Worm (Caenorhabditis elegans) whole organism, late embryonic: ENCODE data around the gene Y69H2.1.

ENCODE experiments used
- C08G9.2 ChIP-seq: sonication (generic microtip); optimal IDR thresholded peaks from 2 replicates; lab custom pipeline; 2016; ENCODE audit warnings: mild to moderate bottlenecking, missing genetic modification characterization, moderate library complexity, missing compliant biosample characterization
- Y22D7AL.16 ChIP-seq: sonication (generic microtip); optimal IDR thresholded peaks from 2 replicates; lab custom pipeline; 2016; ENCODE audit warnings: missing genetic modification characterization, missing compliant biosample characterization
- ahr-1 ChIP-seq: sonication (generic microtip); optimal IDR thresholded peaks from 2 replicates; lab custom pipeline; 2016; ENCODE audit warnings: missing genetic modification characterization, missing compliant biosample characterization
- ceh-14 ChIP-seq: sonication (generic microtip); optimal IDR thresholded peaks from 2 replicates; lab custom pipeline; 2016; ENCODE audit warnings: missing genotype, missing genetic modification characterization, missing compliant biosample characterization
- ceh-18 ChIP-seq: sonication (generic microtip); optimal IDR thresholded peaks from 2 replicates; lab custom pipeline; 2016; ENCODE audit warnings: missing genetic modification characterization, missing compliant biosample characterization
- ceh-2 ChIP-seq: sonication (generic microtip); optimal IDR thresholded peaks from 2 replicates; lab custom pipeline; 2016; ENCODE audit warnings: missing genotype, missing genetic modification characterization, missing compliant biosample characterization
- ceh-34 ChIP-seq: sonication (generic microtip); optimal IDR thresholded peaks from 2 replicates; lab custom pipeline; 2016; ENCODE audit warnings: mild to moderate bottlenecking, missing genetic modification characterization, missing compliant biosample characterization
- ceh-6 ChIP-seq: fragments of 200-800 bp; sonication (Bioruptor generic); optimal IDR thresholded peaks from 2 replicates; lab custom pipeline; 2018; ENCODE audit warnings: mild to moderate bottlenecking, missing genetic modification characterization, missing compliant biosample characterization
- ceh-9 ChIP-seq: sonication (generic microtip); optimal IDR thresholded peaks from 2 replicates; lab custom pipeline; 2016; ENCODE audit warnings: mild to moderate bottlenecking, missing genetic modification characterization, inconsistent platforms, missing compliant biosample characterization
- dve-1 ChIP-seq: sonication (generic microtip); optimal IDR thresholded peaks from 2 replicates; lab custom pipeline; 2017; ENCODE audit warnings: antibody characterized with exemption, mild to moderate bottlenecking, missing genetic modification characterization, missing compliant biosample characterization
- elt-2 ChIP-seq: sonication (generic microtip); optimal IDR thresholded peaks from 2 replicates; lab custom pipeline; 2016; ENCODE audit warnings: missing genetic modification reagents, missing genetic modification characterization, missing compliant biosample characterization
- ets-4 ChIP-seq: sonication (generic microtip); optimal IDR thresholded peaks from 2 replicates; lab custom pipeline; 2016; ENCODE audit warnings: missing genetic modification characterization, missing compliant biosample characterization
- eyg-1 ChIP-seq: sonication (generic microtip); optimal IDR thresholded peaks from 2 replicates; lab custom pipeline; 2016; ENCODE audit warnings: missing genotype, missing genetic modification characterization, missing compliant biosample characterization
- fax-1 ChIP-seq: sonication (generic microtip); optimal IDR thresholded peaks from 2 replicates; lab custom pipeline; 2016; ENCODE audit warnings: missing genotype, missing genetic modification characterization, missing compliant biosample characterization
- fkh-10 ChIP-seq: fragments of 150-350 bp; optimal IDR thresholded peaks from 2 replicates; lab custom pipeline; 2014; ENCODE audit warnings: missing biosample characterization, missing genetic modification reagents, missing genetic modification characterization
- gmeb-2 ChIP-seq: sonication (generic microtip); optimal IDR thresholded peaks from 2 replicates; lab custom pipeline; 2016; ENCODE audit warnings: missing genetic modification characterization, inconsistent platforms, missing compliant biosample characterization
- hlh-15 ChIP-seq: sonication (generic microtip); optimal IDR thresholded peaks from 2 replicates; lab custom pipeline; 2016; ENCODE audit warnings: missing genetic modification characterization, missing compliant biosample characterization
- hlh-30 ChIP-seq: sonication (generic microtip); optimal IDR thresholded peaks from 2 replicates; lab custom pipeline; 2017; ENCODE audit warnings: antibody characterized with exemption, missing genetic modification characterization, missing compliant biosample characterization; ENCODE audit not compliant: insufficient read depth
- hlh-6 ChIP-seq: sonication (generic microtip); optimal IDR thresholded peaks from 2 replicates; lab custom pipeline; 2016; ENCODE audit warnings: missing genotype, missing genetic modification characterization, missing compliant biosample characterization
- hlh-8 ChIP-seq: sonication (generic microtip); optimal IDR thresholded peaks from 2 replicates; lab custom pipeline; 2016; ENCODE audit warnings: missing genotype, missing genetic modification characterization, missing compliant biosample characterization
- lim-6 ChIP-seq: sonication (generic microtip); optimal IDR thresholded peaks from 2 replicates; lab custom pipeline; 2016; ENCODE audit warnings: missing genetic modification characterization, missing compliant biosample characterization
- lin-11 ChIP-seq: fragments of 200-800 bp; sonication (Bioruptor generic); optimal IDR thresholded peaks from 2 replicates; lab custom pipeline; 2018; ENCODE audit warnings: mild to moderate bottlenecking, missing genetic modification characterization, missing compliant biosample characterization
- madf-2 ChIP-seq: sonication (generic microtip); optimal IDR thresholded peaks from 2 replicates; lab custom pipeline; 2017; ENCODE audit warnings: missing genetic modification characterization, missing compliant biosample characterization
- nhr-11 ChIP-seq: fragments of 150-350 bp; optimal IDR thresholded peaks from 2 replicates; lab custom pipeline; 2014; ENCODE audit warnings: missing biosample characterization, missing genetic modification characterization
- nhr-232 ChIP-seq: sonication (generic microtip); optimal IDR thresholded peaks from 2 replicates; lab custom pipeline; 2016; ENCODE audit warnings: missing genetic modification characterization, missing compliant biosample characterization
- pat-9 ChIP-seq: fragments of 200-800 bp; sonication (Bioruptor generic); optimal IDR thresholded peaks from 2 replicates; lab custom pipeline; 2018; ENCODE audit warnings: mild to moderate bottlenecking, missing genetic modification characterization, moderate library complexity, missing compliant biosample characterization
- pax-1 ChIP-seq: fragments of 150-350 bp; optimal IDR thresholded peaks from 2 replicates; lab custom pipeline; 2014; ENCODE audit warnings: missing biosample characterization, missing genetic modification characterization
- pha-2 ChIP-seq: sonication (generic microtip); optimal IDR thresholded peaks from 2 replicates; lab custom pipeline; 2017; ENCODE audit warnings: mild to moderate bottlenecking, missing genetic modification characterization, missing compliant biosample characterization
- pqm-1 ChIP-seq: sonication (generic microtip); optimal IDR thresholded peaks from 2 replicates; lab custom pipeline; 2016; ENCODE audit warnings: missing genetic modification characterization, missing compliant biosample characterization
- ref-2 ChIP-seq: sonication (generic microtip); optimal IDR thresholded peaks from 2 replicates; lab custom pipeline; 2016; ENCODE audit warnings: missing genetic modification characterization, missing compliant biosample characterization
- rnt-1 ChIP-seq: sonication (generic microtip); optimal IDR thresholded peaks from 2 replicates; lab custom pipeline; 2016; ENCODE audit warnings: missing genetic modification characterization, missing compliant biosample characterization
- sox-4 ChIP-seq: sonication (generic microtip); optimal IDR thresholded peaks from 2 replicates; lab custom pipeline; 2017; ENCODE audit warnings: mild to moderate bottlenecking, missing genetic modification characterization, inconsistent platforms, missing compliant biosample characterization
- syd-9 ChIP-seq: sonication (generic microtip); optimal IDR thresholded peaks from 2 replicates; lab custom pipeline; 2016; ENCODE audit warnings: mild to moderate bottlenecking, missing genetic modification characterization, moderate library complexity, missing compliant biosample characterization
- tbx-2 ChIP-seq: sonication (generic microtip); optimal IDR thresholded peaks from 2 replicates; lab custom pipeline; 2016; ENCODE audit warnings: missing genetic modification characterization, missing compliant biosample characterization
- tbx-7 ChIP-seq: sonication (generic microtip); optimal IDR thresholded peaks from 2 replicates; lab custom pipeline; 2016; ENCODE audit warnings: missing genotype, missing genetic modification characterization, missing compliant biosample characterization
- ttx-3 ChIP-seq: sonication (generic microtip); optimal IDR thresholded peaks from 2 replicates; lab custom pipeline; 2016; ENCODE audit warnings: missing genetic modification reagents, missing genetic modification characterization, missing compliant biosample characterization
- unc-3 ChIP-seq, 2 experiments: fragments of 200-800 bp in 1 of 2; sonication (Bioruptor generic) in 1 of 2; sonication (generic microtip) in 1 of 2; conservative IDR thresholded peaks in 1 of 2; optimal IDR thresholded peaks in 1 of 2; 2 replicates each; pipeline versions ENCODE4 v1.3.6 to Lab custom; 2016 to 2022; ENCODE audit warnings: missing compliant biosample characterization in 2 of 2, missing genetic modification characterization in 2 of 2, missing genetic modification reagents in 1 of 2
- unc-42 ChIP-seq: sonication (generic microtip); optimal IDR thresholded peaks from 2 replicates; lab custom pipeline; 2016; ENCODE audit warnings: missing genotype, missing genetic modification characterization, missing compliant biosample characterization
- unc-55 ChIP-seq: sonication (generic microtip); optimal IDR thresholded peaks from 2 replicates; lab custom pipeline; 2017; ENCODE audit warnings: missing biosample characterization, missing genetic modification reagents, missing genetic modification characterization
- unc-86 ChIP-seq: sonication (generic microtip); optimal IDR thresholded peaks from 2 replicates; lab custom pipeline; 2016; ENCODE audit warnings: missing genetic modification characterization, missing compliant biosample characterization
- zip-5 ChIP-seq: sonication (generic microtip); optimal IDR thresholded peaks from 2 replicates; lab custom pipeline; 2016; ENCODE audit warnings: missing genetic modification characterization, missing compliant biosample characterization
- ztf-16 ChIP-seq: sonication (generic microtip); optimal IDR thresholded peaks from 2 replicates; lab custom pipeline; 2017; ENCODE audit warnings: missing genetic modification characterization, missing compliant biosample characterization

Y69H2.1 gene

ce11 chrV:18582358-18582757, 40.0 kb downstream of the Y69H2.1 start, which contains the start of gene txt-14:
Gene txt-14 (plus strand): TSS chrV:18582658.
- TF ChIP-seq ahr-1 (tag; lab: Kevin White, UChicago), result no peak
- no peak for TF ChIP-seq madf-2 (tag; lab: Kevin White, UChicago)
- TF ChIP-seq hlh-8, result no peak
- no peak for TF ChIP-seq unc-42 (tag; lab: Kevin White, UChicago)
- TF ChIP-seq nhr-232 (tag; lab: Kevin White, UChicago), result no peak
- no peak for TF ChIP-seq pax-1 (tag; lab: Kevin White, UChicago)
- TF ChIP-seq unc-3 (GFP tag; conservative IDR thresholded peaks at IDR 0.05; lab: Robert Waterston, UW), result no peak
- TF ChIP-seq unc-3 (tag; optimal IDR thresholded peaks at IDR 0.05; lab: Kevin White, UChicago), result no peak
- no peak for TF ChIP-seq fkh-10 (GFP tag; lab: Kevin White, UChicago)
- no peak for TF ChIP-seq gmeb-2 (tag; lab: Kevin White, UChicago)
- no peak for TF ChIP-seq nhr-11 (tag; lab: Kevin White, UChicago)
- no peak for TF ChIP-seq ceh-34 (tag; lab: Kevin White, UChicago)
- no peak for TF ChIP-seq lin-11 (tag; lab: Kevin White, UChicago)
- TF ChIP-seq ztf-16, result no peak
- no peak for TF ChIP-seq ets-4 (tag; lab: Kevin White, UChicago)
- TF ChIP-seq rnt-1 (tag; lab: Kevin White, UChicago), result no peak
- TF ChIP-seq ceh-6 (GFP tag; lab: Kevin White, UChicago), result no peak

DNA sequence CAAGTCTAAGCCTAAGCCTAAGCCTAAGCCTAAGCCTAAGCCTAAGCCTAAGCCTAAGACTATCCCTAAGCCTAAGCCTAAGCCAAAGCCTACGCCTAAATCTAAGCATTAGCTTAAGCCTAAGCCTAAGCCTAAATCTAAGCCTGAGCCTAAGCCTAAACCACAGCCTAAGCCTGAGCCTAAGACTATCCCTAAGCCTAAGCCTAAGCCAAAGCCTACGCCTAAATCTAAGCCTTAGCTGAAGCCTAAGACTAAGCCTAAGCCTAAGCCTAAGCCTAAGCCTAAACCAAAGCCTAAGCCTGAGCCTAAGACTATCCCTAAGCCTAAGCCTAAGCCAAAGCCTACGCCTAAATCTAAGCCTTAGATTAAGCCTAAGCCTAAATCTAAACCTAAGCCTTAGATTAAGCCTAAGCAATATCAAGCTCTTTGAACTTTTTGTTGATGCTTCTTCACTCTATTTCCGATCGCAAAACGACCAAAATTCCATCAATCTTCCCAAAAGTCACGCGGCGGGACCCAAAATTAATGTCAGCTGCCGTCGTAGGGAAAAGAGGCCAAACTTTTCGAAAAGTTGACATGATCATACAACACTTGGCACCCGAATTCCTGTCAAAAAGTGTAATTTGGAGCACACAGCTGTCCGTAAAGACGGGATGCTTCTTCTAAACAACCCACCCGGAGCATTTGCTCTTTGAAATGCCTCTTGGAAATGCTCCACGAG, 40.8 kb downstream of the Y69H2.1 start:
- no peak for TF ChIP-seq gmeb-2 (tag; lab: Kevin White, UChicago)
- no peak for TF ChIP-seq ceh-34 (tag; lab: Kevin White, UChicago)
- peak; percentile 83 for TF ChIP-seq dve-1
- TF ChIP-seq Y22D7AL.16 (tag; lab: Kevin White, UChicago), result no peak
- peak; percentile 97 for TF ChIP-seq unc-55 (GFP tag; lab: Kevin White, UChicago)
- TF ChIP-seq pat-9 (tag; lab: Kevin White, UChicago), result no peak
- peak; percentile 38 for TF ChIP-seq rnt-1 (tag; lab: Kevin White, UChicago)
- TF ChIP-seq C08G9.2 (tag; lab: Kevin White, UChicago), result no peak
- no peak for TF ChIP-seq unc-86
- no peak for TF ChIP-seq hlh-15 (tag; lab: Kevin White, UChicago)
- no peak for TF ChIP-seq tbx-7
- TF ChIP-seq syd-9 (tag; lab: Kevin White, UChicago), result no peak
- TF ChIP-seq zip-5 (tag; lab: Kevin White, UChicago), result no peak
- TF ChIP-seq hlh-6 (tag; lab: Kevin White, UChicago), result no peak
- TF ChIP-seq ceh-9 (tag; lab: Kevin White, UChicago), result no peak
- TF ChIP-seq unc-3 (GFP tag; conservative IDR thresholded peaks at IDR 0.05; lab: Robert Waterston, UW), result no peak
- no peak for TF ChIP-seq unc-3 (tag; optimal IDR thresholded peaks at IDR 0.05; lab: Kevin White, UChicago)
- TF ChIP-seq eyg-1, result no peak
- TF ChIP-seq sox-4, result no peak
- TF ChIP-seq hlh-30 (tag; lab: Kevin White, UChicago), result peak; percentile 11
- peak; percentile 15 for TF ChIP-seq tbx-2 (tag; lab: Kevin White, UChicago)
- TF ChIP-seq ceh-14, result no peak
- no peak for TF ChIP-seq unc-42 (tag; lab: Kevin White, UChicago)
- TF ChIP-seq ceh-18 (tag; lab: Kevin White, UChicago), result peak; percentile 67
- no peak for TF ChIP-seq hlh-8

DNA sequence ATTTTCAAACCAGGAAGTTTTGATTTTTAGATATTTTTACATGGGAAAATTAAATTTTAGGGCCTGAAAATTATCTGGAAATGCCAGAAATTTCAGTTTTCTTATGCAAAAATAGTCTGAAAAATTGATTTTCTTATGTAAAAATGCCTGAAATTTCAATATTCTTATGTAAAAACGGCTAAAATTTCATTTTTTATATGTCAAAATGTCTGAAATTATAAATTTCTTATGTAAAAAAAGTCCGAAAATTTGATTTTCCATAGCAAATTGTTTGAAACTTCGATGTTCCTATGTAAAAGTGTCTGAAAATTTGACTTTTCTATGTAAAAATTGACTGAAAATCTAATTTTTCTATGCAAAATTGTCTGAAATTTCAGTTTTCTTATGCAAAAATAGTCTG, 42.7 kb downstream of the Y69H2.1 start, which contains the start of gene Y51A2D.13:
Y51A2D.13 (minus strand) TSS at position 101 of the 400 bp plus-strand sequence.
- TF ChIP-seq pax-1 (tag; lab: Kevin White, UChicago) (no peak), pha-2 (tag; lab: Kevin White, UChicago) (no peak), ttx-3 (tag; lab: Kevin White, UChicago) (no peak), sox-4 (no peak), lim-6 (no peak), fax-1 (tag; lab: Kevin White, UChicago) (no peak), Y22D7AL.16 (tag; lab: Kevin White, UChicago) (no peak), nhr-232 (tag; lab: Kevin White, UChicago) (no peak), tbx-2 (tag; lab: Kevin White, UChicago) (no peak), madf-2 (tag; lab: Kevin White, UChicago) (no peak), ref-2 (no peak), fkh-10 (GFP tag; lab: Kevin White, UChicago) (no peak), pqm-1 (tag; lab: Kevin White, UChicago) (no peak), elt-2 (tag; lab: Kevin White, UChicago) (no peak), ceh-2 (no peak)
